Fruit fly (Drosophila melanogaster): ENCODE data around the gene CG32712.

DNA sequence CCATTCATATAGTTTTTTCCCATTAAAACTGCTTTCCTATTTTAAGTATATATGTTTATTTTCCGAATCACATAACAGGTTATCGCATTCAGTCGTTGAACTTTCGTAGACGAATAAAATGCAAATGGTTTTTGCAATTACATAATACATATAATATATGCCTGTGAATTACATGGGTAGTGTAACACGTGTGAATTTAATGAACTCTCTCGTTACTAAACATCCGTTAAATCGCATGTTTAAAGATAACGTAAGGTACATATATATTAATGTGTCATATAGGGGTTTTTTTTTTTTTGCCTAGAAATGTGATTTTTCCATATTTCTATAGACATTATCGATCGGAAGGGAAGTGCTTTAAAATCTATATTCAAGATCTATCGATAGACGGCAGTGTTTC lies 36.0 kb upstream of the CG32712 start:
- TF ChIP-seq Dfd (GFP tag; optimal IDR thresholded peaks at IDR 0.05) (no peak), psq (GFP tag; optimal IDR thresholded peaks at IDR 0.05) (no peak), usp (GFP tag; optimal IDR thresholded peaks at IDR 0.05) (no peak), woc (GFP tag; optimal IDR thresholded peaks at IDR 0.05) (no peak), N (GFP tag; optimal IDR thresholded peaks at IDR 0.05) (no peak), Mio (GFP tag; optimal IDR thresholded peaks at IDR 0.05) (no peak), GATAd (GFP tag; optimal IDR thresholded peaks at IDR 0.05) (no peak), h (GFP tag; optimal IDR thresholded peaks at IDR 0.05) (no peak)

Measured in whole organism, wandering third instar larva.